Worm (Caenorhabditis elegans): Measurements from ENCODE around the gene Y48A6C.4.

Y48A6C.4 gene

ce11 chrIII:11112718-11113117, 6.9 kb upstream of the Y48A6C.4 start:
- TF ChIP-seq nhr-120 (GFP tag; IDR thresholded peaks at IDR 0.05) (no peak), ccch-3 (GFP tag; optimal IDR thresholded peaks at IDR 0.05) (no peak), tbp1 (GFP tag; optimal IDR thresholded peaks at IDR 0.05) (peak; percentile 18), aptf-2 (GFP tag; conservative IDR thresholded peaks at IDR 0.05) (no peak), ztf-22 (GFP tag; optimal IDR thresholded peaks at IDR 0.05) (no peak), ztf-6 (GFP tag; IDR thresholded peaks at IDR 0.05) (no peak), nhr-179 (tag; optimal IDR thresholded peaks at IDR 0.05) (no peak), attf-3 (GFP tag; conservative IDR thresholded peaks at IDR 0.05) (no peak), xnd-1 (tag; optimal IDR thresholded peaks at IDR 0.05) (no peak), attf-6 (GFP tag; IDR thresholded peaks at IDR 0.05) (no peak), B0336.3 (GFP tag; IDR thresholded peaks at IDR 0.05) (0 out of 2 replicates have a peak, but pooled peaks have one; percentile 29), pbrm-1 (GFP tag; IDR thresholded peaks at IDR 0.05) (peak; percentile 49; the same call in 1 of the 2 replicates), chd-7 (tag; optimal IDR thresholded peaks at IDR 0.05) (no peak), unc-130 (GFP tag; optimal IDR thresholded peaks at IDR 0.05) (peak; percentile 23), pha-4 (tag; optimal IDR thresholded peaks at IDR 0.05) (no peak), hlh-26 (GFP tag; conservative IDR thresholded peaks at IDR 0.05) (no peak), ceh-58 (GFP tag; IDR thresholded peaks at IDR 0.05) (no peak), unc-62 (GFP tag; optimal IDR thresholded peaks at IDR 0.05) (no peak), tbx-9 (tag; optimal IDR thresholded peaks at IDR 0.05; ENCODE audit: borderline replicate concordance) (no peak), aptf-3 (GFP tag; IDR thresholded peaks at IDR 0.05) (no peak), C06A6.2 (GFP tag; conservative IDR thresholded peaks at IDR 0.05) (0 out of 2 replicates have a peak, but pooled peaks have one; percentile 45), ztf-18 (tag; optimal IDR thresholded peaks at IDR 0.05) (peak; percentile 92), hsf-1 (GFP tag; IDR thresholded peaks at IDR 0.05) (no peak), egrh-3 (GFP tag; IDR thresholded peaks at IDR 0.05) (peak; percentile 42), ceh-27 (GFP tag; optimal IDR thresholded peaks at IDR 0.05) (peak; percentile 51), mcd-1 (GFP tag; IDR thresholded peaks at IDR 0.05) (peak; percentile 89), rcor-1 (GFP tag; IDR thresholded peaks at IDR 0.05) (0 out of 2 replicates have a peak, but pooled peaks have one; percentile 15), die-1 (tag; optimal IDR thresholded peaks at IDR 0.05) (no peak), F37B4.10 (GFP tag; IDR thresholded peaks at IDR 0.05) (no peak), snpc-1.3 (tag; optimal IDR thresholded peaks at IDR 0.05; ENCODE audit: insufficient read depth) (no peak), nhr-90 (tag; optimal IDR thresholded peaks at IDR 0.05) (no peak), F10E7.11 (tag; optimal IDR thresholded peaks at IDR 0.05) (no peak), snpc-4 (GFP tag; optimal IDR thresholded peaks at IDR 0.05) (no peak), snpc-4 (tag; optimal IDR thresholded peaks at IDR 0.05) (peak in 3 of 4 experiments; percentile 22 to 42 (median 33)), F22D6.2 (tag; optimal IDR thresholded peaks at IDR 0.05) (no peak), akir-1 (GFP tag; optimal IDR thresholded peaks at IDR 0.05) (no peak), lin-35 (GFP tag; optimal IDR thresholded peaks at IDR 0.05) (peak in 1 of 3 experiments; percentile 11), madf-8 (GFP tag; conservative IDR thresholded peaks at IDR 0.05) (no peak), C17E4.6 (GFP tag; IDR thresholded peaks at IDR 0.05) (no peak), him-1 (tag; optimal IDR thresholded peaks at IDR 0.05) (no peak), bed-2 (GFP tag; IDR thresholded peaks at IDR 0.05) (no peak), Y79H2A.3 (GFP tag; conservative IDR thresholded peaks at IDR 0.05) (no peak), B0035.1 (tag; optimal IDR thresholded peaks at IDR 0.05) (no peak), lir-1 (GFP tag; conservative IDR thresholded peaks at IDR 0.05) (no peak; the same call in 1 of the 2 replicates), B0019.2 (GFP tag; conservative IDR thresholded peaks at IDR 0.05) (no peak), tlf-1 (GFP tag; optimal IDR thresholded peaks at IDR 0.05) (no peak), madf-3 (GFP tag; IDR thresholded peaks at IDR 0.05) (no peak), K11D2.4 (GFP tag; IDR thresholded peaks at IDR 0.05) (peak; percentile 81), F55B11.4 (tag; optimal IDR thresholded peaks at IDR 0.05; ENCODE audit: borderline replicate concordance, insufficient read depth) (no peak)
